Worm (Caenorhabditis elegans) whole organism, L4 larva: ENCODE measurements around the gene lro-1.

Experiments
- F10B5.3 ChIP-seq: sonication (generic microtip); optimal IDR thresholded peaks from 2 replicates; lab custom pipeline; 2016; ENCODE audit warnings: mild to moderate bottlenecking, missing genetic modification characterization, missing compliant biosample characterization
- Y105C5A.15 ChIP-seq: fragments of 200-800 bp; sonication (Bioruptor generic); IDR thresholded peaks from 2 replicates; pipeline ENCODE4 v1.3.6; 2022; ENCODE audit warnings: missing genetic modification characterization, missing compliant biosample characterization
- dve-1 ChIP-seq: sonication (generic microtip); optimal IDR thresholded peaks from 2 replicates; lab custom pipeline; 2017; ENCODE audit warnings: antibody characterized with exemption, mild to moderate bottlenecking, missing genetic modification characterization, missing compliant biosample characterization; ENCODE audit not compliant: insufficient read depth
- egl-27 ChIP-seq: sonication (generic microtip); optimal IDR thresholded peaks from 3 replicates; lab custom pipeline; 2017; ENCODE audit warnings: missing biosample characterization, missing genetic modification reagents, missing genetic modification characterization
- mes-2 ChIP-seq: sonication (generic microtip); optimal IDR thresholded peaks from 2 replicates; lab custom pipeline; 2016; ENCODE audit warnings: missing genotype, mild to moderate bottlenecking, missing genetic modification characterization, missing compliant biosample characterization; ENCODE audit not compliant: poor library complexity, severe bottlenecking
- nhr-10 ChIP-seq: fragments of 150-350 bp; optimal IDR thresholded peaks from 2 replicates; lab custom pipeline; 2014; ENCODE audit warnings: missing biosample characterization, missing genetic modification characterization
- nhr-237 ChIP-seq: sonication (generic microtip); optimal IDR thresholded peaks from 2 replicates; lab custom pipeline; 2017; ENCODE audit warnings: missing biosample characterization, missing genetic modification characterization
- nhr-76 ChIP-seq: fragments of 150-350 bp; optimal IDR thresholded peaks from 2 replicates; lab custom pipeline; 2014; ENCODE audit warnings: missing biosample characterization, missing genetic modification characterization
- nhr-77 ChIP-seq: fragments of 150-350 bp; optimal IDR thresholded peaks from 2 replicates; lab custom pipeline; 2014; ENCODE audit warnings: missing biosample characterization, missing genetic modification characterization
- skn-1 ChIP-seq: fragments of 150-350 bp; optimal IDR thresholded peaks from 2 replicates; lab custom pipeline; 2014; ENCODE audit warnings: missing biosample characterization, missing genetic modification characterization
- unc-62 ChIP-seq, 3 experiments: fragments of 150-350 bp in 1 of 3; sonication (generic microtip); optimal IDR thresholded peaks in 2 of 3; peaks in 1 of 3; 1 replicate in 1 of 3; 2 replicates in 2 of 3; lab custom pipeline; 2014 to 2017; ENCODE audit warnings: missing biosample characterization in 3 of 3, missing genetic modification characterization in 3 of 3, missing genetic modification reagents in 3 of 3, missing genotype in 1 of 3
- zag-1 ChIP-seq: fragments of 150-350 bp; optimal IDR thresholded peaks from 2 replicates; lab custom pipeline; 2014; ENCODE audit warnings: missing biosample characterization, missing genetic modification characterization
- ztf-11 ChIP-seq: fragments of 150-350 bp; optimal IDR thresholded peaks from 2 replicates; lab custom pipeline; 2014; ENCODE audit warnings: missing biosample characterization, missing genetic modification characterization

- TF ChIP-seq mes-2 (no peak), Y105C5A.15 (GFP tag; lab: Robert Waterston, UW) (no peak), nhr-10 (tag; lab: Kevin White, UChicago) (no peak), zag-1 (no peak), unc-62 (GFP tag; optimal IDR thresholded peaks at IDR 0.05 in 1 of 2; lab: Kevin White, UChicago) (no peak), unc-62 (tag; optimal IDR thresholded peaks at IDR 0.05; lab: Kevin White, UChicago) (no peak), nhr-237 (tag; lab: Kevin White, UChicago) (no peak), skn-1 (tag; lab: Kevin White, UChicago) (no peak), dve-1 (tag; lab: Kevin White, UChicago) (peak; percentile 63), nhr-76 (tag; lab: Kevin White, UChicago) (no peak), ztf-11 (tag; lab: Kevin White, UChicago) (no peak), F10B5.3 (tag; lab: Kevin White, UChicago) (no peak), egl-27 (tag; lab: Kevin White, UChicago) (no peak), nhr-77 (tag; lab: Kevin White, UChicago) (no peak)
Observed at ce11 chrX:6273772-6274171, 1.9 kb downstream of the lro-1 start.
